Worm (Caenorhabditis elegans) whole organism, L4/young adult: Measurements from ENCODE around the gene F32D8.15.

ENCODE experiments used
- W03F9.2 ChIP-seq: fragments of 150-350 bp; optimal IDR thresholded peaks from 2 replicates; lab custom pipeline; 2014; ENCODE audit warnings: missing biosample characterization, missing genetic modification characterization
- dao-5 ChIP-seq: sonication (generic microtip); optimal IDR thresholded peaks from 2 replicates; lab custom pipeline; 2016; ENCODE audit warnings: missing genotype, missing genetic modification characterization, moderate library complexity, missing compliant biosample characterization
- him-1 ChIP-seq: sonication (generic microtip); optimal IDR thresholded peaks from 2 replicates; lab custom pipeline; 2016; ENCODE audit warnings: missing genotype, missing genetic modification reagents, missing genetic modification characterization, missing compliant biosample characterization

ce11 chrV:10862457-10863097 lies 41.3 kb upstream of the F32D8.15 start:
- TF ChIP-seq him-1 (tag; lab: Kevin White, UChicago): no peak
- no peak for TF ChIP-seq dao-5 (tag; lab: Kevin White, UChicago)
- TF ChIP-seq W03F9.2 (tag; lab: Kevin White, UChicago): no peak
